Fruit fly (Drosophila melanogaster) whole organism, embryonic: Measurements from ENCODE around the gene Kmn2.

Experiments used
- Ada2b ChIP-seq: fragments of 200-800 bp; sonication (Bioruptor generic); IDR thresholded peaks from 2 replicates; pipeline ENCODE4 v1.3.6; 2022; ENCODE audit warnings: missing biosample characterization, missing genetic modification characterization
- Atf3 ChIP-seq: fragments of 200-800 bp; sonication (Bioruptor generic); optimal IDR thresholded peaks from 3 replicates; lab custom pipeline; 2016; ENCODE audit warnings: missing biosample characterization, missing genetic modification characterization
- Blimp-1 ChIP-seq: fragments of 200-800 bp; sonication (Bioruptor generic); optimal IDR thresholded peaks from 3 replicates; lab custom pipeline; 2018; ENCODE audit warnings: missing biosample characterization, missing genetic modification characterization, mild to moderate bottlenecking, moderate library complexity, missing genetic modification reagents
- CG10209 ChIP-seq: fragments of 200-800 bp; sonication (Bioruptor generic); optimal IDR thresholded peaks from 3 replicates; lab custom pipeline; 2017; ENCODE audit warnings: missing biosample characterization, mild to moderate bottlenecking, missing genetic modification characterization, missing genetic modification reagents
- CG12942 ChIP-seq: fragments of 200-800 bp; sonication (Bioruptor generic); optimal IDR thresholded peaks from 3 replicates; lab custom pipeline; 2016; ENCODE audit warnings: missing biosample characterization, missing genetic modification characterization
- ftz-f1 ChIP-seq: fragments of 200-800 bp; sonication (Bioruptor generic); optimal IDR thresholded peaks from 2 replicates; lab custom pipeline; 2016; ENCODE audit warnings: missing biosample characterization, missing genetic modification characterization

dm6 chr3R:8037896-8038295, 36.8 kb upstream of the Kmn2 start:
- TF ChIP-seq Blimp-1 (GFP tag; lab: Kevin White, UChicago) = peak; percentile 77
- no peak for TF ChIP-seq Atf3 (GFP tag; lab: Kevin White, UChicago)
- no peak for TF ChIP-seq ftz-f1 (GFP tag; lab: Kevin White, UChicago)
- TF ChIP-seq Ada2b = no peak
- TF ChIP-seq CG12942 (GFP tag; lab: Kevin White, UChicago) = no peak
- no peak for TF ChIP-seq CG10209 (GFP tag; lab: Kevin White, UChicago)
